Worm (Caenorhabditis elegans): ENCODE results near the gene tsp-11.

tsp-11 gene

DNA sequence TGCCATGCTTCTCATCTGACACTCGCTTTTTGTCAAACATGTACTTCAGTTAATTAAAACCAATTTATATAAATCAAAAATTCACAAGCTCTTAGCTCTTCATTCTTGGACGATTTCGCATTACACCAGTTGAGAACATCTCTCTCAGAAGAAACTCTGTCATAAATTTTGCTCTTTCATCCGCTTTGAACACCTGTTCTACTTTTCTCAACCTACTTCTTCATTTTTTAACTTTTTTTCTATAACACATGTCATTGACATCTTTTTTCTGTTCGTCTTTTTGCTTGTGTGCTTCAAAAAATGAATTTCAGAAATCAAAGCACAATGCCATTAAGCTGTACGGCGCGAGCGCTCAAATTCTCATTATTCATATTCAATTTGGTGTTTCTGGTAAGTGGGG lies at the start of gene tsp-11:
Gene tsp-11 (plus strand): TSS at position 301 of the 400 bp plus-strand sequence.
- TF ChIP-seq ama-1 (optimal IDR thresholded peaks at IDR 0.05) (no peak), flt-1 (GFP tag; IDR thresholded peaks at IDR 0.05) (no peak), B0310.2 (tag; optimal IDR thresholded peaks at IDR 0.05) (no peak), pes-1 (GFP tag; IDR thresholded peaks at IDR 0.05) (no peak)

DNA sequence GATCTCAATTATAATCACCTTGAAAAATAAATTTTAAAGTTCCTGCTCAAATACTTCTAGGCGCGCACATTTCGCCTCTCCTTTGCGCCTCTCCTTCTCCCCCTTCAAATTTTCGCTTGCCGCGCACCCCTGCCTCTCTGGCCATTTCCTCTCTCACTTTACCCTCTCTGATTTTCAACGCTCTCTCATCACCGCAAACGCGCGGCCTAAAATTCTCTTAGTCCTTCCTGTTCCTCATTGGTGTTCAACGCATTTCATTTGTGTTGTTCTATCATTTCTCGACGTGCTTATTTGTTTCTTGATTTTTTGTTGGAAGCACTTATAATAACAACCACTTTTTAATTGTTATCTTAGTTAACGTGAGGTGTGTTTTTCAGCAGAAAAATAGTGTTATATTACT lies 49.1 kb upstream of the tsp-11 start, which contains the start of gene C25A11.2:
Gene C25A11.2 (plus strand): TSS at position 238 of the 400 bp plus-strand sequence.
- TF ChIP-seq pes-1 (GFP tag; IDR thresholded peaks at IDR 0.05): no peak
- no peak for TF ChIP-seq scrt-1 (GFP tag; IDR thresholded peaks at IDR 0.05)
- no peak for TF ChIP-seq aly-1 (tag; optimal IDR thresholded peaks at IDR 0.05)
- TF ChIP-seq tbx-37 (GFP tag; conservative IDR thresholded peaks at IDR 0.05): 0 out of 2 replicates have a peak, but pooled peaks have one; percentile 32
- TF ChIP-seq hmg-4 (GFP tag; optimal IDR thresholded peaks at IDR 0.05): peak; percentile 44
- no peak for TF ChIP-seq hmbx-1 (tag; optimal IDR thresholded peaks at IDR 0.05)
- TF ChIP-seq F13C5.2 (tag; optimal IDR thresholded peaks at IDR 0.05): peak; percentile 46
- TF ChIP-seq flt-1 (GFP tag; IDR thresholded peaks at IDR 0.05): no peak

DNA sequence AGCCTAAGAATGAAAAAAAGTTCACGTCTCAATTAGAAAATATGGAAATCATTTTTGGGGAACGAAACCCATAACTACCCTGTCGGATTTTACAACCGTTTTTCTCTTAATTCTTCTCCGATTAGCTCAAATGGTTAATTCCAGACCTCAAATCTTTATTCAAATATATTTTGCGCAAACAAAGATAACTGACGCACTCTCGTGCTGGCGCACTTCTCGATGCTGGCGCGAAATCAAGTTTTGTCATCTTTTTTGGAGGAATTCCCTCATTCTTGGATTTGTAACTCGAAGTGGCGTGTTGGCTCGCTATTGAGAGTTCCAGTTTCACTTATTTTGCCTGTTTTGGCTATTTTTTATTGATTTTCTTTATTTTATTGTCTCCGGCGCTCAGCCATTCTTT lies 45.4 kb upstream of the tsp-11 start:
- TF ChIP-seq hmg-4 (GFP tag; optimal IDR thresholded peaks at IDR 0.05): no peak
- no peak for TF ChIP-seq sea-1 (GFP tag; conservative IDR thresholded peaks at IDR 0.05)
- no peak for TF ChIP-seq scrt-1 (GFP tag; IDR thresholded peaks at IDR 0.05)
- TF ChIP-seq B0310.2 (tag; optimal IDR thresholded peaks at IDR 0.05): no peak
- no peak for TF ChIP-seq F13C5.2 (tag; optimal IDR thresholded peaks at IDR 0.05)
- no peak for TF ChIP-seq ceh-13 (GFP tag; optimal IDR thresholded peaks at IDR 0.05)
- no peak for TF ChIP-seq ceh-36 (tag; optimal IDR thresholded peaks at IDR 0.05)
- no peak for TF ChIP-seq hnd-1 (tag; optimal IDR thresholded peaks at IDR 0.05)
- TF ChIP-seq hmbx-1 (tag; optimal IDR thresholded peaks at IDR 0.05): no peak
- no peak for TF ChIP-seq pes-1 (GFP tag; IDR thresholded peaks at IDR 0.05)
- TF ChIP-seq ets-7 (tag; optimal IDR thresholded peaks at IDR 0.05): no peak
- no peak for TF ChIP-seq tra-4 (tag; optimal IDR thresholded peaks at IDR 0.05)
- TF ChIP-seq aly-1 (tag; optimal IDR thresholded peaks at IDR 0.05): no peak
- TF ChIP-seq tbx-11 (GFP tag; IDR thresholded peaks at IDR 0.05): no peak
- no peak for TF ChIP-seq flt-1 (GFP tag; IDR thresholded peaks at IDR 0.05)
- no peak for TF ChIP-seq ama-1 (optimal IDR thresholded peaks at IDR 0.05)
- TF ChIP-seq tbx-37 (GFP tag; conservative IDR thresholded peaks at IDR 0.05): no peak

DNA sequence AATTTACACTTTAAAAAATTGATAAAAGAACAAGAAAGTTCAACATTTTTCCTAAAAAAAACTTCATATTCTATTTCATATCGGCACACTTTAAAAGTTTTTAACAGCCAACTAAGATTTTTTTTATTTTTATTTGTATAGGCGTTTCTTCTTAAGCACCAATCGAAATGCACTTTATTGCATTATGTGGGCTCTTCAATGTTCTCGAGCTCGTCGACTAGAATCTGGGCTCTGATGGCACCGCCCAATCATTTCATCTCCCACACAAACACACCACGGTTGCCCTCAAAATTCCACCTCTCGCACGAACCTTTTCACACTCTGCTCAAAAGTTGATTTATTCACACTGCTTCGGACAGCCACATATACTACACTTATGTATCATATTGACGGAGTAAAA lies 25.6 kb upstream of the tsp-11 start, which contains the start of gene B0563.6:
Gene B0563.6 (plus strand): TSS at position 301 of the 400 bp plus-strand sequence.
- no peak for TF ChIP-seq hnd-1 (tag; optimal IDR thresholded peaks at IDR 0.05)
- TF ChIP-seq pes-1 (GFP tag; IDR thresholded peaks at IDR 0.05): no peak

DNA sequence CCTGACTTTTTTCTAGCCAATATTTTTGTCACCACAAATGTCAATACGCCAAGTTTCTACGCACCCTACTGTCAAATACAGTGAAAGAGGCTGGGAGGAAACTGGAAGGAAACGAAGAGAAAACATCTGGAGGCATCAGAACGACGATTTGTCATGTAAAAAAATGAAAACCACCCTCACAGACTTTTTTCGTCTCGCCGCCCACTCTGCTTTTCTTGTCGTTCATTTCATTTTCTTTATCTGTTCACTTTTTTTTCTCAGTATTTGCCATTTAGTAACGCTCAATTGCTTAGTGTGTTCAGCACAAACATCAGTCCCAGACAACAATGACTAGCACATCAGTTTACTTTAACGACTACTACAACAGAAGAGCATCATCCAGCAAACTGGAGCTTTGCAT lies 17.1 kb upstream of the tsp-11 start, which contains the start of gene B0563.5:
Gene B0563.5 (plus strand): TSS at position 301 of the 400 bp plus-strand sequence.
- TF ChIP-seq flt-1 (GFP tag; IDR thresholded peaks at IDR 0.05): no peak
- TF ChIP-seq ets-7 (tag; optimal IDR thresholded peaks at IDR 0.05): no peak
- no peak for TF ChIP-seq sea-1 (GFP tag; conservative IDR thresholded peaks at IDR 0.05)
- no peak for TF ChIP-seq F13C5.2 (tag; optimal IDR thresholded peaks at IDR 0.05)
- TF ChIP-seq aly-1 (tag; optimal IDR thresholded peaks at IDR 0.05): no peak
- no peak for TF ChIP-seq scrt-1 (GFP tag; IDR thresholded peaks at IDR 0.05)
- no peak for TF ChIP-seq ceh-36 (tag; optimal IDR thresholded peaks at IDR 0.05)
- TF ChIP-seq B0310.2 (tag; optimal IDR thresholded peaks at IDR 0.05): no peak
- TF ChIP-seq hnd-1 (tag; optimal IDR thresholded peaks at IDR 0.05): no peak
- no peak for TF ChIP-seq ama-1 (optimal IDR thresholded peaks at IDR 0.05)
- TF ChIP-seq tra-4 (tag; optimal IDR thresholded peaks at IDR 0.05): no peak
- TF ChIP-seq hmg-4 (GFP tag; optimal IDR thresholded peaks at IDR 0.05): no peak
- TF ChIP-seq ceh-13 (GFP tag; optimal IDR thresholded peaks at IDR 0.05): no peak
- TF ChIP-seq tbx-37 (GFP tag; conservative IDR thresholded peaks at IDR 0.05): no peak
- TF ChIP-seq pes-1 (GFP tag; IDR thresholded peaks at IDR 0.05): no peak

DNA sequence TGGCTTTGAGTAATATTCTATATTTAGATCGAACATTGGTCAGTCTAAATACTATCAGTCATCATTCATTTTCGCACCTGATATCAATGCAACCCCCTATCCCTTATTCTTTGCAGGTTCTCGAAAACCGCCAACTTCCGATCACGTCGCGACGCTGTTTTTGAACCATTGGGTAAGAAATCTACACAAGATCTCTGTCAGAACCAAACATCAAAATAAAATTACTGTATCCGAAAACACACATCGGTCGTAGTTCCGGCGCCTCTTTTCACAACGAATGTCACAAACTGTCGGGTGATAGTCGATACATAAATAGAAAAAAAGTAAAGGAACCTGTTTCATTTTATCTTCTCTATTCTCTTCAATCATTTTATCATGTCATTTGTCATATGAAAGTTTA lies 16.0 kb upstream of the tsp-11 start:
- no peak for TF ChIP-seq ceh-13 (GFP tag; optimal IDR thresholded peaks at IDR 0.05)
- TF ChIP-seq ama-1 (optimal IDR thresholded peaks at IDR 0.05): no peak
- no peak for TF ChIP-seq hnd-1 (tag; optimal IDR thresholded peaks at IDR 0.05)
- no peak for TF ChIP-seq pes-1 (GFP tag; IDR thresholded peaks at IDR 0.05)
- TF ChIP-seq tbx-37 (GFP tag; conservative IDR thresholded peaks at IDR 0.05): no peak
- TF ChIP-seq ets-7 (tag; optimal IDR thresholded peaks at IDR 0.05): no peak
- no peak for TF ChIP-seq F13C5.2 (tag; optimal IDR thresholded peaks at IDR 0.05)
- no peak for TF ChIP-seq sea-1 (GFP tag; conservative IDR thresholded peaks at IDR 0.05)
- TF ChIP-seq aly-1 (tag; optimal IDR thresholded peaks at IDR 0.05): no peak
- TF ChIP-seq ceh-36 (tag; optimal IDR thresholded peaks at IDR 0.05): no peak
- TF ChIP-seq hmbx-1 (tag; optimal IDR thresholded peaks at IDR 0.05): no peak
- no peak for TF ChIP-seq flt-1 (GFP tag; IDR thresholded peaks at IDR 0.05)
- no peak for TF ChIP-seq scrt-1 (GFP tag; IDR thresholded peaks at IDR 0.05)
- TF ChIP-seq hmg-4 (GFP tag; optimal IDR thresholded peaks at IDR 0.05): no peak
- no peak for TF ChIP-seq tbx-11 (GFP tag; IDR thresholded peaks at IDR 0.05)
- TF ChIP-seq B0310.2 (tag; optimal IDR thresholded peaks at IDR 0.05): no peak
- TF ChIP-seq tra-4 (tag; optimal IDR thresholded peaks at IDR 0.05): no peak

DNA sequence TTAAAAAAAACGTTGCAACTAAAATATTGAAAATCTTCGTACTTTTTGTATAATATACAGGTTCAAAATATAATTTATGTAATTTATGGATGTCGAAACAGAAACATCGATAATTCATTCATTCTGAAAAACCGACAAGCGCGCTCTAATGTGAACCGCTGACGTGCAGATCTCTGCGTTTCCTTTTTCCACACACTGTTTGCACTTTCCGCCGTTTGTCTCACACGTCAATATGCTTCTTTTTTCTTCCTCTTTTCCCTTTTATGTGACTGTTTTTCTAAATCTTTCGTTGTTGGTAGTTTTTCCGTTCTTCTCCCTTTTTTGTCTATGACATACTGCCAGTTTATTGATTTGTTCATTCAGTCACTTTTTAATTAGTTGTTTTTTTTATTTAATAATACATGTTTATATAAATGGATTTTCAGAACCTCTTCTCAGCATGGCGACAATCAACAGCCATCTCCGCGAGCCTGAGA lies 12.7 kb upstream of the tsp-11 start, which contains the start of gene tmbi-4:
Gene tmbi-4 (plus strand): TSS at position 426 of the 476 bp plus-strand sequence.
- TF ChIP-seq hmg-4 (GFP tag; optimal IDR thresholded peaks at IDR 0.05): no peak
- no peak for TF ChIP-seq B0310.2 (tag; optimal IDR thresholded peaks at IDR 0.05)
- TF ChIP-seq scrt-1 (GFP tag; IDR thresholded peaks at IDR 0.05): no peak
- no peak for TF ChIP-seq tbx-37 (GFP tag; conservative IDR thresholded peaks at IDR 0.05)
- TF ChIP-seq F13C5.2 (tag; optimal IDR thresholded peaks at IDR 0.05): no peak
- TF ChIP-seq tra-4 (tag; optimal IDR thresholded peaks at IDR 0.05): no peak
- TF ChIP-seq pes-1 (GFP tag; IDR thresholded peaks at IDR 0.05): no peak
- TF ChIP-seq ets-7 (tag; optimal IDR thresholded peaks at IDR 0.05): no peak
- TF ChIP-seq ama-1 (optimal IDR thresholded peaks at IDR 0.05): no peak
- TF ChIP-seq hmbx-1 (tag; optimal IDR thresholded peaks at IDR 0.05): no peak
- no peak for TF ChIP-seq flt-1 (GFP tag; IDR thresholded peaks at IDR 0.05)
- TF ChIP-seq aly-1 (tag; optimal IDR thresholded peaks at IDR 0.05): no peak
- TF ChIP-seq tbx-11 (GFP tag; IDR thresholded peaks at IDR 0.05): no peak
- TF ChIP-seq ceh-13 (GFP tag; optimal IDR thresholded peaks at IDR 0.05): no peak
- no peak for TF ChIP-seq ceh-36 (tag; optimal IDR thresholded peaks at IDR 0.05)
- no peak for TF ChIP-seq hnd-1 (tag; optimal IDR thresholded peaks at IDR 0.05)
- no peak for TF ChIP-seq sea-1 (GFP tag; conservative IDR thresholded peaks at IDR 0.05)
